Fruit fly (Drosophila melanogaster): ENCODE measurements around the gene CG34296.
A peak's percentile ranks its signal among the peaks of the same experiment; 100 is the strongest.

The CG34296 gene

dm6 chr3R:29745056-29745455, 22.7 kb downstream of the CG34296 start, which contains the start of the genes Wdr24 and IntS11 (continued):
- peak; percentile 85 for TF ChIP-seq CG11762 (GFP tag; optimal IDR thresholded peaks at IDR 0.05; ENCODE audit: insufficient read depth)
- TF ChIP-seq ss (GFP tag; optimal IDR thresholded peaks at IDR 0.05) = peak in 1 of 2 experiments; percentile 88
- TF ChIP-seq CG1621 (tag; optimal IDR thresholded peaks at IDR 0.05) = peak; percentile 91
- peak; percentile 92 for TF ChIP-seq dsx (GFP tag; optimal IDR thresholded peaks at IDR 0.05; ENCODE audit: poor library complexity, severe bottlenecking)
- no peak for TF ChIP-seq fkh (GFP tag; optimal IDR thresholded peaks at IDR 0.05)
- peak; percentile 98 for TF ChIP-seq Sox14 (GFP tag; optimal IDR thresholded peaks at IDR 0.05)
- no peak for TF ChIP-seq CG7368 (GFP tag; optimal IDR thresholded peaks at IDR 0.05)
- TF ChIP-seq CG3919 (GFP tag; optimal IDR thresholded peaks at IDR 0.05) = peak; percentile 95
- TF ChIP-seq CG8319 (GFP tag; optimal IDR thresholded peaks at IDR 0.05) = peak; percentile 84
- no peak for TF ChIP-seq CG9139 (GFP tag; optimal IDR thresholded peaks at IDR 0.05)
- peak; percentile 95 for TF ChIP-seq Ets21C (GFP tag; optimal IDR thresholded peaks at IDR 0.05)
- TF ChIP-seq Gug (GFP tag; IDR thresholded peaks at IDR 0.05) = peak; percentile 98
- TF ChIP-seq fd59A (GFP tag; optimal IDR thresholded peaks at IDR 0.05) = peak; percentile 89
- TF ChIP-seq CG10631 (GFP tag; optimal IDR thresholded peaks at IDR 0.05) = peak; percentile 95
- TF ChIP-seq esn (GFP tag; optimal IDR thresholded peaks at IDR 0.05) = peak; percentile 95
- peak; percentile 96 for TF ChIP-seq topi (GFP tag; optimal IDR thresholded peaks at IDR 0.05)
- peak; percentile 98 for TF ChIP-seq Hr39 (GFP tag; optimal IDR thresholded peaks at IDR 0.05)
- peak; percentile 82 to 94 for TF ChIP-seq salr (GFP tag; optimal IDR thresholded peaks at IDR 0.05)
- peak; percentile 98 for TF ChIP-seq cyc (GFP tag; optimal IDR thresholded peaks at IDR 0.05)
- peak; percentile 84 for TF ChIP-seq CG16779 (tag; optimal IDR thresholded peaks at IDR 0.05)
- TF ChIP-seq CG6276 (GFP tag; optimal IDR thresholded peaks at IDR 0.05) = no peak
- peak; percentile 98 for TF ChIP-seq CG11294 (GFP tag; IDR thresholded peaks at IDR 0.05)
- TF ChIP-seq dac (GFP tag; optimal IDR thresholded peaks at IDR 0.05) = no peak

- no peak for TF ChIP-seq CG6808 (GFP tag; optimal IDR thresholded peaks at IDR 0.05)
- no peak for TF ChIP-seq CG8632 (GFP tag; optimal IDR thresholded peaks at IDR 0.05)
- no peak for TF ChIP-seq CG4318 (GFP tag; optimal IDR thresholded peaks at IDR 0.05)
- TF ChIP-seq CG6792 (GFP tag; optimal IDR thresholded peaks at IDR 0.05) = no peak
- TF ChIP-seq Blimp-1 (GFP tag; optimal IDR thresholded peaks at IDR 0.05) = no peak
- TF ChIP-seq Ets96B (tag; optimal IDR thresholded peaks at IDR 0.05) = peak; percentile 14
- no peak for TF ChIP-seq CG32006 (GFP tag; optimal IDR thresholded peaks at IDR 0.05)
- TF ChIP-seq CG34406 (GFP tag; optimal IDR thresholded peaks at IDR 0.05) = peak; percentile 41
- no peak for TF ChIP-seq CG7368 (GFP tag; optimal IDR thresholded peaks at IDR 0.05)
- no peak for TF ChIP-seq CG15336 (GFP tag; IDR thresholded peaks at IDR 0.05)
- TF ChIP-seq Hr38 (GFP tag; optimal IDR thresholded peaks at IDR 0.05) = no peak
- TF ChIP-seq CG8319 (GFP tag; optimal IDR thresholded peaks at IDR 0.05) = no peak
- no peak for TF ChIP-seq fd85E (GFP tag; optimal IDR thresholded peaks at IDR 0.05)
- TF ChIP-seq CG3919 (GFP tag; optimal IDR thresholded peaks at IDR 0.05) = no peak
- TF ChIP-seq CG3032 (tag; optimal IDR thresholded peaks at IDR 0.05) = peak; percentile 36
- TF ChIP-seq Met (GFP tag; optimal IDR thresholded peaks at IDR 0.05) = no peak
- no peak for TF ChIP-seq Eip75B (GFP tag; optimal IDR thresholded peaks at IDR 0.05)
- no peak for TF ChIP-seq Lpt (GFP tag; optimal IDR thresholded peaks at IDR 0.05)
- TF ChIP-seq CG9139 (GFP tag; optimal IDR thresholded peaks at IDR 0.05) = no peak
- TF ChIP-seq dac (GFP tag; optimal IDR thresholded peaks at IDR 0.05) = no peak
- no peak for TF ChIP-seq CG16779 (tag; optimal IDR thresholded peaks at IDR 0.05)
- no peak for TF ChIP-seq fkh (GFP tag; optimal IDR thresholded peaks at IDR 0.05)
- TF ChIP-seq salr (GFP tag; optimal IDR thresholded peaks at IDR 0.05) = no peak
- TF ChIP-seq Gug (GFP tag; IDR thresholded peaks at IDR 0.05) = no peak
- TF ChIP-seq CG11294 (GFP tag; IDR thresholded peaks at IDR 0.05) = no peak
- no peak for TF ChIP-seq CG10631 (GFP tag; optimal IDR thresholded peaks at IDR 0.05)
- TF ChIP-seq esn (GFP tag; optimal IDR thresholded peaks at IDR 0.05) = peak; percentile 43
- no peak for TF ChIP-seq Eip93F (GFP tag; optimal IDR thresholded peaks at IDR 0.05)
- TF ChIP-seq CG10669 (GFP tag; optimal IDR thresholded peaks at IDR 0.05) = no peak
- no peak for TF ChIP-seq CG8119 (GFP tag; IDR thresholded peaks at IDR 0.05)
- no peak for TF ChIP-seq cyc (GFP tag; optimal IDR thresholded peaks at IDR 0.05)
- no peak for TF ChIP-seq Ets21C (GFP tag; optimal IDR thresholded peaks at IDR 0.05)
- TF ChIP-seq Eip78C (GFP tag) = peak; percentile 5
- no peak for TF ChIP-seq topi (GFP tag; optimal IDR thresholded peaks at IDR 0.05)
- no peak for TF ChIP-seq spab (GFP tag; optimal IDR thresholded peaks at IDR 0.05)
- no peak for TF ChIP-seq CG6163 (GFP tag; IDR thresholded peaks at IDR 0.05)
- no peak for TF ChIP-seq CG1621 (tag; optimal IDR thresholded peaks at IDR 0.05)
- TF ChIP-seq Smox (GFP tag; optimal IDR thresholded peaks at IDR 0.05) = no peak
- no peak for TF ChIP-seq Sox102F (GFP tag; optimal IDR thresholded peaks at IDR 0.05)
Measured at dm6 chr3R:29748591-29749303, 26.4 kb downstream of the CG34296 start, which contains the start of the genes ATPsyngamma and yata. Gene ATPsyngamma (minus strand): TSS chr3R:29749163. Gene yata (plus strand): TSS chr3R:29749219.
